Worm (Caenorhabditis elegans) whole organism, L2 larva: ENCODE measurements around the gene ptc-3.

ENCODE experiments used
- C34F6.9 ChIP-seq: fragments of 150-350 bp; optimal IDR thresholded peaks from 2 replicates; lab custom pipeline; 2014; ENCODE audit warnings: missing biosample characterization, missing genetic modification characterization
- Y55F3AM.14 ChIP-seq: fragments of 200-800 bp; sonication (Bioruptor generic); optimal IDR thresholded peaks from 2 replicates; lab custom pipeline; 2018; ENCODE audit warnings: mild to moderate bottlenecking, missing genetic modification characterization, missing compliant biosample characterization
- ZK546.5 ChIP-seq: sonication (generic microtip); optimal IDR thresholded peaks from 2 replicates; lab custom pipeline; 2017; ENCODE audit warnings: missing biosample characterization, missing genetic modification characterization
- ama-1 ChIP-seq: fragments of 150-350 bp; optimal IDR thresholded peaks from 2 replicates; lab custom pipeline; 2018; ENCODE audit warnings: inconsistent platforms
- ceh-16 ChIP-seq: fragments of 150-350 bp; optimal IDR thresholded peaks from 2 replicates; lab custom pipeline; 2014; ENCODE audit warnings: missing biosample characterization, missing genetic modification characterization
- dmd-4 ChIP-seq: sonication (generic microtip); optimal IDR thresholded peaks from 2 replicates; lab custom pipeline; 2017; ENCODE audit warnings: missing biosample characterization, missing genetic modification characterization
- egl-27 ChIP-seq: sonication (generic microtip); optimal IDR thresholded peaks from 3 replicates; lab custom pipeline; 2017; ENCODE audit warnings: missing biosample characterization, missing genetic modification reagents, missing genetic modification characterization
- elt-1 ChIP-seq: fragments of 150-350 bp; optimal IDR thresholded peaks from 2 replicates; lab custom pipeline; 2014; ENCODE audit warnings: missing biosample characterization, missing genetic modification characterization
- elt-3 ChIP-seq: sonication (generic microtip); optimal IDR thresholded peaks from 2 replicates; lab custom pipeline; 2017; ENCODE audit warnings: missing biosample characterization, missing genetic modification characterization
- lsy-2 ChIP-seq, 2 experiments: fragments of 150-350 bp in 1 of 2; sonication (generic microtip) in 1 of 2; optimal IDR thresholded peaks; 2 replicates each; lab custom pipeline; 2014 to 2017; ENCODE audit warnings: missing biosample characterization in 2 of 2, missing genetic modification characterization in 2 of 2
- mab-5 ChIP-seq: fragments of 150-350 bp; optimal IDR thresholded peaks from 2 replicates; lab custom pipeline; 2014; ENCODE audit warnings: missing biosample characterization, missing genetic modification characterization
- mbf-1 ChIP-seq: sonication (generic microtip); optimal IDR thresholded peaks from 2 replicates; lab custom pipeline; 2017; ENCODE audit warnings: missing biosample characterization, missing genetic modification characterization
- mdl-1 ChIP-seq, 2 experiments: fragments of 150-350 bp in 1 of 2; sonication (generic microtip) in 1 of 2; optimal IDR thresholded peaks; 2 replicates each; lab custom pipeline; 2017; ENCODE audit warnings: missing biosample characterization in 2 of 2, missing genetic modification characterization in 2 of 2
- nhr-10 ChIP-seq: sonication (generic microtip); optimal IDR thresholded peaks from 2 replicates; lab custom pipeline; 2017; ENCODE audit warnings: missing biosample characterization, missing genetic modification characterization
- nhr-12 ChIP-seq: fragments of 150-350 bp; optimal IDR thresholded peaks from 2 replicates; lab custom pipeline; 2014; ENCODE audit warnings: missing biosample characterization, missing genetic modification characterization
- nhr-129 ChIP-seq: fragments of 150-350 bp; optimal IDR thresholded peaks from 2 replicates; lab custom pipeline; 2014; ENCODE audit warnings: missing biosample characterization, missing genetic modification characterization
- nhr-23 ChIP-seq: fragments of 150-350 bp; optimal IDR thresholded peaks from 2 replicates; lab custom pipeline; 2014; ENCODE audit warnings: missing biosample characterization, missing genetic modification reagents, missing genetic modification characterization
- nhr-6 ChIP-seq: fragments of 150-350 bp; optimal IDR thresholded peaks from 2 replicates; lab custom pipeline; 2014; ENCODE audit warnings: missing biosample characterization, missing genetic modification characterization
- nhr-77 ChIP-seq: fragments of 150-350 bp; optimal IDR thresholded peaks from 2 replicates; lab custom pipeline; 2014; ENCODE audit warnings: missing biosample characterization, missing genetic modification characterization
- skn-1 ChIP-seq: sonication (generic microtip); optimal IDR thresholded peaks from 2 replicates; lab custom pipeline; 2017; ENCODE audit warnings: missing biosample characterization, missing genetic modification characterization
- sma-3 ChIP-seq: sonication (generic microtip); optimal IDR thresholded peaks from 2 replicates; lab custom pipeline; 2016; ENCODE audit warnings: missing genetic modification reagents, missing genetic modification characterization, missing compliant biosample characterization
- sma-9 ChIP-seq, 2 experiments: fragments of 150-350 bp in 1 of 2; sonication (generic microtip) in 1 of 2; optimal IDR thresholded peaks; 2 replicates each; lab custom pipeline; 2014 to 2016; ENCODE audit warnings: missing genetic modification characterization in 2 of 2, mild to moderate bottlenecking in 1 of 2, missing biosample characterization in 1 of 2, missing compliant biosample characterization in 1 of 2, missing genetic modification reagents in 1 of 2, moderate library complexity in 1 of 2
- snpc-4 ChIP-seq: fragments of 150-350 bp; optimal IDR thresholded peaks from 2 replicates; lab custom pipeline; 2014; ENCODE audit warnings: missing biosample characterization, missing genetic modification characterization
- unc-39 ChIP-seq: fragments of 150-350 bp; optimal IDR thresholded peaks from 2 replicates; lab custom pipeline; 2014; ENCODE audit warnings: missing biosample characterization, missing genetic modification characterization
- zag-1 ChIP-seq: fragments of 150-350 bp; optimal IDR thresholded peaks from 2 replicates; lab custom pipeline; 2014; ENCODE audit warnings: missing biosample characterization, missing genetic modification characterization
- ztf-4 ChIP-seq: fragments of 150-350 bp; optimal IDR thresholded peaks from 2 replicates; lab custom pipeline; 2014; ENCODE audit warnings: missing biosample characterization, missing genetic modification characterization

ptc-3 gene

DNA sequence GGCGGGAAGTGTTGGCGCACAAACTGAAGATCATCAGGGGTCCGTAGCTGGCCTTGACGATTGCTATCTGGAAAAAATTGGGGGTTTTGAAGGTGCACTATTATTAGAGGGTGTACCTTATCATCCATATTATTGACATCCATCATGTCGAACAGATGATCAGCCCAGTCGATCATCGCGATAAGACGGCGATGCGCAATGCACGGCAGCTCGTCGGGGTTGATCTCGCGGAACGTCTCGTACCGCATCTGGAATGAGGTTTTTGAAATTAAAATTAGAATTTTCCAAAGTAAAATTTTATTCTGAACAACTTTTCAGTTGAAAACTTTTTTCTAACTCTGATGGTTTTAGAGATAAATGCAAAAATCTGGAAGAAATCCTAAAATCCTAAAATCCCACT, 54.4 kb downstream of the ptc-3 start:
- no peak for TF ChIP-seq nhr-10 (tag; lab: Kevin White, UChicago)
- TF ChIP-seq egl-27 = no peak
- TF ChIP-seq ZK546.5 (tag; lab: Kevin White, UChicago) = no peak
- no peak for TF ChIP-seq zag-1
- TF ChIP-seq ztf-4 = no peak
- TF ChIP-seq nhr-12 (tag; lab: Kevin White, UChicago) = no peak
- no peak for TF ChIP-seq unc-39
- TF ChIP-seq nhr-129 = no peak
- no peak for TF ChIP-seq C34F6.9 (tag; lab: Kevin White, UChicago)
- TF ChIP-seq nhr-6 (tag; lab: Kevin White, UChicago) = no peak
- no peak for TF ChIP-seq mab-5 (tag; lab: Kevin White, UChicago)
- TF ChIP-seq lsy-2 (tag; optimal IDR thresholded peaks at IDR 0.05; lab: Kevin White, UChicago) = no peak
- TF ChIP-seq ceh-16 (tag; lab: Kevin White, UChicago) = no peak
- TF ChIP-seq sma-3 (GFP tag; lab: Kevin White, UChicago) = no peak
- no peak for TF ChIP-seq mdl-1 (tag; optimal IDR thresholded peaks at IDR 0.05; lab: Kevin White, UChicago)
- no peak for TF ChIP-seq ama-1 (lab: Kevin White, UChicago)
- TF ChIP-seq nhr-77 (tag; lab: Kevin White, UChicago) = no peak
- TF ChIP-seq elt-3 (tag; lab: Kevin White, UChicago) = no peak
- no peak for TF ChIP-seq skn-1 (tag; lab: Kevin White, UChicago)
- TF ChIP-seq, all 48 proteins: peak for 0

DNA sequence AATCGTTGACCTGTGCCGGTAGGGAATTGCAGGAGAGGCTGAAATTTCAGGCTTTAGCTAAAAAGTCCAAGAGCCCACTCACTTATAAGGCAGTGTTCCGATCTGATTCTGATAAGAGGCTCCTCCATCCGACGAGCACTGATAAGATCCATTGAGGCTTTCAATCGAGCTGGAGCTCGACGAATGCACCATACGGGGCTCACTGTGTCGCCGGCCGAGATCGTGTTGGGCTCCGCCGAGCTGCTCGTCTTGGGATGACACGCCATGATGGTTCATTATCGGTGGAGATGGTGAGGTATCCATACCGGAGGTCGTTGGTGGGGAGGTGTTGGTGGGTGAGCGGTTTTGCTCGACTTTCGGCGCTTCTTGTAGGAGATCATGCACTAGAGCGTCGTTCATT, 56.0 kb downstream of the ptc-3 start:
- no peak for TF ChIP-seq dmd-4 (tag; lab: Kevin White, UChicago)
- TF ChIP-seq Y55F3AM.14 = no peak
- no peak for TF ChIP-seq nhr-10 (tag; lab: Kevin White, UChicago)
- TF ChIP-seq sma-9 (GFP tag; optimal IDR thresholded peaks at IDR 0.05; lab: Kevin White, UChicago) = no peak
- TF ChIP-seq sma-9 (tag; optimal IDR thresholded peaks at IDR 0.05; lab: Kevin White, UChicago) = no peak
- no peak for TF ChIP-seq nhr-129
- TF ChIP-seq ztf-4 = no peak
- no peak for TF ChIP-seq mbf-1 (tag; lab: Kevin White, UChicago)
- no peak for TF ChIP-seq egl-27
- no peak for TF ChIP-seq ceh-16 (tag; lab: Kevin White, UChicago)
- TF ChIP-seq unc-39 = no peak
- no peak for TF ChIP-seq nhr-23 (tag; lab: Kevin White, UChicago)
- TF ChIP-seq, all 48 proteins: peak for 0

DNA sequence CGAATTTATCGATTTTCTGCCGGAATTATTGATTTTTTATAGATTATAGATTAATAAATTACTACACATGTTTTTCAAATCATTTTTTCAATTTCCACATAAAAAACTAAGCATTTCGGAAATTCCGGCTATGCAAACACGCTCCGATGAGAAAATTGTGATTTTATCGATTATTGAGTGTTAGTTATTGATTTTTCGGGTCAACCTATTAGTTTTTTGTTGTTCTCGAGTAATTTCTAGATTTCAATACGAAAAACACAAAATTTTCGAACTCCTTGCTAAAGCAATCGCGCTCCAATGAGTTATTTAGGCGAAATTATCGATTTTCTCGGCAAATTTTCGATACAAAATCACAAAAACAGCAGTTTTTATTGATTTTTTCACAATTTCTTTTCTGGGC, 57.0 kb downstream of the ptc-3 start:
- no peak for TF ChIP-seq Y55F3AM.14
- no peak for TF ChIP-seq snpc-4 (tag; lab: Kevin White, UChicago)
- TF ChIP-seq egl-27 = no peak
- no peak for TF ChIP-seq elt-1 (tag; lab: Kevin White, UChicago)
